Worm (Caenorhabditis elegans) whole organism, mixed stage, embryonic: ENCODE results near the gene mth-1.
"Not testable (repeated sequence)": the region's sequence is repeated elsewhere in the genome, so short reads cannot be mapped to it uniquely, and the experiment has no call there.

Experiments used
- M03D4.4 ChIP-seq: sonication (generic microtip); optimal IDR thresholded peaks from 2 replicates; lab custom pipeline; 2017; ENCODE audit warnings: mild to moderate bottlenecking, missing genetic modification characterization, missing compliant biosample characterization
- bed-3 ChIP-seq: fragments of 200-800 bp; sonication (Bioruptor generic); optimal IDR thresholded peaks from 3 replicates; lab custom pipeline; 2018; ENCODE audit warnings: mild to moderate bottlenecking, missing genetic modification characterization, moderate library complexity, missing compliant biosample characterization
- blmp-1 ChIP-seq: fragments of 150-350 bp; optimal IDR thresholded peaks from 2 replicates; lab custom pipeline; 2014; ENCODE audit warnings: missing biosample characterization, missing genetic modification characterization
- ceh-39 ChIP-seq: fragments of 150-350 bp; optimal IDR thresholded peaks from 2 replicates; lab custom pipeline; 2014; ENCODE audit warnings: missing biosample characterization, missing genetic modification characterization
- ceh-43 ChIP-seq: fragments of 200-800 bp; sonication (Bioruptor generic); optimal IDR thresholded peaks from 2 replicates; lab custom pipeline; 2018; ENCODE audit warnings: mild to moderate bottlenecking, missing genetic modification characterization, moderate library complexity, missing compliant biosample characterization
- ceh-83 ChIP-seq: fragments of 200-800 bp; sonication (Bioruptor generic); optimal IDR thresholded peaks from 2 replicates; lab custom pipeline; 2018; ENCODE audit warnings: mild to moderate bottlenecking, missing genetic modification characterization, missing compliant biosample characterization
- ces-1 ChIP-seq: fragments of 150-350 bp; optimal IDR thresholded peaks from 2 replicates; lab custom pipeline; 2014; ENCODE audit warnings: missing biosample characterization, missing genetic modification reagents, missing genetic modification characterization
- cnd-1 ChIP-seq: fragments of 200-800 bp; sonication (Bioruptor generic); optimal IDR thresholded peaks from 2 replicates; lab custom pipeline; 2018; ENCODE audit warnings: mild to moderate bottlenecking, missing genetic modification characterization, missing compliant biosample characterization
- drap-1 ChIP-seq: fragments of 200-800 bp; sonication (Bioruptor generic); optimal IDR thresholded peaks from 3 replicates; lab custom pipeline; 2018; ENCODE audit warnings: mild to moderate bottlenecking, missing genetic modification characterization, missing compliant biosample characterization
- flh-1 ChIP-seq: fragments of 200-800 bp; sonication (Bioruptor generic); optimal IDR thresholded peaks from 2 replicates; lab custom pipeline; 2018; ENCODE audit warnings: mild to moderate bottlenecking, missing genetic modification characterization, moderate library complexity, missing compliant biosample characterization
- ham-2 ChIP-seq: fragments of 200-800 bp; sonication (Bioruptor generic); optimal IDR thresholded peaks from 2 replicates; lab custom pipeline; 2018; ENCODE audit warnings: mild to moderate bottlenecking, missing genetic modification characterization, missing compliant biosample characterization
- hlh-1 ChIP-seq: fragments of 150-350 bp; optimal IDR thresholded peaks from 2 replicates; lab custom pipeline; 2014; ENCODE audit warnings: missing biosample characterization, missing genetic modification reagents, missing genetic modification characterization
- lin-13 ChIP-seq: fragments of 150-350 bp; optimal IDR thresholded peaks from 2 replicates; lab custom pipeline; 2014; ENCODE audit warnings: missing biosample characterization, missing genetic modification characterization
- lin-32 ChIP-seq: fragments of 200-800 bp; sonication (Bioruptor generic); optimal IDR thresholded peaks from 2 replicates; lab custom pipeline; 2018; ENCODE audit warnings: mild to moderate bottlenecking, missing genetic modification characterization, missing compliant biosample characterization
- lsy-2 ChIP-seq: fragments of 150-350 bp; optimal IDR thresholded peaks from 2 replicates; lab custom pipeline; 2014; ENCODE audit warnings: missing biosample characterization, missing genetic modification characterization
- mab-5 ChIP-seq: fragments of 150-350 bp; optimal IDR thresholded peaks from 2 replicates; lab custom pipeline; 2014; ENCODE audit warnings: missing biosample characterization, missing genetic modification characterization
- mep-1 ChIP-seq: fragments of 150-350 bp; optimal IDR thresholded peaks from 2 replicates; lab custom pipeline; 2017; ENCODE audit warnings: missing biosample characterization, missing genetic modification reagents, missing genetic modification characterization, inconsistent platforms
- mls-2 ChIP-seq: sonication (generic microtip); optimal IDR thresholded peaks from 2 replicates; lab custom pipeline; 2016; ENCODE audit warnings: mild to moderate bottlenecking, missing genetic modification characterization, moderate library complexity, missing compliant biosample characterization
- nhr-12 ChIP-seq: fragments of 150-350 bp; optimal IDR thresholded peaks from 2 replicates; lab custom pipeline; 2014; ENCODE audit warnings: missing biosample characterization, missing genetic modification characterization
- nhr-2 ChIP-seq: fragments of 150-350 bp; optimal IDR thresholded peaks from 2 replicates; lab custom pipeline; 2014; ENCODE audit warnings: missing biosample characterization, missing genetic modification characterization
- nhr-237 ChIP-seq: fragments of 150-350 bp; optimal IDR thresholded peaks from 2 replicates; lab custom pipeline; 2014; ENCODE audit warnings: missing biosample characterization, missing genetic modification characterization
- nhr-76 ChIP-seq: sonication (generic microtip); optimal IDR thresholded peaks from 2 replicates; lab custom pipeline; 2017; ENCODE audit warnings: missing biosample characterization, missing genetic modification characterization
- pha-4 ChIP-seq: fragments of 150-350 bp; optimal IDR thresholded peaks from 2 replicates; lab custom pipeline; 2018; ENCODE audit warnings: missing biosample characterization, missing genetic modification reagents, missing genetic modification characterization
- sem-2 ChIP-seq: fragments of 200-800 bp; sonication (Bioruptor generic); optimal IDR thresholded peaks from 2 replicates; lab custom pipeline; 2018; ENCODE audit warnings: mild to moderate bottlenecking, missing genetic modification characterization, missing compliant biosample characterization
- snpc-4 ChIP-seq: fragments of 150-350 bp; optimal IDR thresholded peaks from 2 replicates; lab custom pipeline; 2014; ENCODE audit warnings: missing biosample characterization, missing genetic modification characterization
- sptf-1 ChIP-seq: sonication (generic microtip); optimal IDR thresholded peaks from 2 replicates; lab custom pipeline; 2017; ENCODE audit warnings: mild to moderate bottlenecking, missing genetic modification characterization, moderate library complexity, missing compliant biosample characterization
- unc-120 ChIP-seq: sonication (generic microtip); optimal IDR thresholded peaks from 2 replicates; lab custom pipeline; 2017; ENCODE audit warnings: missing genetic modification characterization, missing compliant biosample characterization; ENCODE audit not compliant: poor library complexity, severe bottlenecking
- unc-39 ChIP-seq: fragments of 150-350 bp; optimal IDR thresholded peaks from 2 replicates; lab custom pipeline; 2014; ENCODE audit warnings: missing biosample characterization, missing genetic modification characterization
- unc-62 ChIP-seq: fragments of 150-350 bp; optimal IDR thresholded peaks from 2 replicates; lab custom pipeline; 2014; ENCODE audit warnings: missing biosample characterization, missing genetic modification reagents, missing genetic modification characterization
- ztf-11 ChIP-seq: fragments of 150-350 bp; optimal IDR thresholded peaks from 2 replicates; lab custom pipeline; 2014; ENCODE audit warnings: missing biosample characterization, missing genetic modification characterization

The mth-1 gene

ce11 chrII:4170508-4170907 lies 33.1 kb downstream of the mth-1 start, which contains the start of gene R03H10.5:
Gene R03H10.5, minus strand, starts transcription at chrII:4170608.
- TF ChIP-seq pha-4 (tag; lab: Kevin White, UChicago): no peak
- no peak for TF ChIP-seq cnd-1
- TF ChIP-seq mep-1 (tag; lab: Kevin White, UChicago): no peak
- no peak for TF ChIP-seq ceh-39 (tag; lab: Kevin White, UChicago)
- TF ChIP-seq hlh-1 (tag; lab: Kevin White, UChicago): no peak
- no peak for TF ChIP-seq ceh-83 (GFP tag; lab: Kevin White, UChicago)
- TF ChIP-seq lsy-2 (tag; lab: Kevin White, UChicago): no peak
- no peak for TF ChIP-seq nhr-76 (tag; lab: Kevin White, UChicago)
- TF ChIP-seq nhr-237 (tag; lab: Kevin White, UChicago): no peak
- no peak for TF ChIP-seq drap-1 (GFP tag; lab: Kevin White, UChicago)
- no peak for TF ChIP-seq mls-2
- no peak for TF ChIP-seq mab-5

- TF ChIP-seq flh-1 (GFP tag; lab: Kevin White, UChicago); drap-1 (GFP tag; lab: Kevin White, UChicago); ham-2: not testable (repeated sequence)
Measured at ce11 chrII:4168404-4168803, 35.2 kb downstream of the mth-1 start, which contains the start of gene R03H10.4. Gene R03H10.4, minus strand, starts transcription at chrII:4168504.

ce11 chrII:4167833-4168232 lies 35.7 kb downstream of the mth-1 start:
- TF ChIP-seq nhr-237 (tag; lab: Kevin White, UChicago) (no peak), nhr-2 (tag; lab: Kevin White, UChicago) (no peak), nhr-12 (tag; lab: Kevin White, UChicago) (no peak), sptf-1 (tag; lab: Kevin White, UChicago) (no peak), lin-32 (GFP tag; lab: Kevin White, UChicago) (no peak), blmp-1 (tag; lab: Kevin White, UChicago) (no peak), unc-62 (GFP tag; lab: Kevin White, UChicago) (no peak), bed-3 (GFP tag; lab: Kevin White, UChicago) (no peak), lin-13 (no peak), lsy-2 (tag; lab: Kevin White, UChicago) (no peak), ztf-11 (tag; lab: Kevin White, UChicago) (no peak), mls-2 (no peak)

- TF ChIP-seq lin-13: no peak
- no peak for TF ChIP-seq M03D4.4 (tag; lab: Kevin White, UChicago)
- no peak for TF ChIP-seq hlh-1 (tag; lab: Kevin White, UChicago)
Measured at ce11 chrII:4159570-4159969, 44.0 kb downstream of the mth-1 start.

ce11 chrII:4157817-4158216 lies 45.8 kb downstream of the mth-1 start:
- TF ChIP-seq ceh-83 (GFP tag; lab: Kevin White, UChicago) (no peak), snpc-4 (tag; lab: Kevin White, UChicago) (no peak), sem-2 (no peak), ceh-43 (GFP tag; lab: Kevin White, UChicago) (no peak), unc-39 (tag; lab: Kevin White, UChicago) (no peak), ces-1 (no peak), cnd-1 (no peak), sptf-1 (tag; lab: Kevin White, UChicago) (no peak), ham-2 (no peak), lin-13 (no peak), unc-120 (tag; lab: Kevin White, UChicago) (no peak), ceh-39 (tag; lab: Kevin White, UChicago) (no peak), unc-62 (GFP tag; lab: Kevin White, UChicago) (no peak), drap-1 (GFP tag; lab: Kevin White, UChicago) (no peak), hlh-1 (tag; lab: Kevin White, UChicago) (no peak), nhr-12 (tag; lab: Kevin White, UChicago) (no peak)
